Worm (Caenorhabditis elegans): ENCODE measurements around the gene ndx-9.

Gene ndx-9

DNA sequence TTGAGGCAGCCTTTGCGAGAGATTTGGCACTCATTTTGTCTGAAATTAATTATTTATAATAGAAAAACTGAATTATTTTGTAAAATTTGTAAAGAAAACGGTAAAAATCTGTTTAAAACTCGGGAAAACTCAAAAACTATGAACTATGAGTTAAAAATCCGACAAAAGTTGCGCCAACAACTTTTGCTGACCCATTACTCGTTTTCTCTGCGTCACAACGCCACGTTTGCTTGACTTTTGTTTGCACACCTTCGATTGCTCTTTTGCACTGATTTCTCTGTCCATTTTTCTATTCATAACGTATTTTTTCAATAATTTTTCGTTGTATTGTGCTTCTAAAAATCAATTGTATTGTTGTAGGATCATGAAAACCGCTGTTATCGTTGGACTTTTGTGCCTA, 24.4 kb upstream of the ndx-9 start, which contains the start of gene fkb-1 (continued):
- no peak for TF ChIP-seq tlf-1 (GFP tag; optimal IDR thresholded peaks at IDR 0.05)
- no peak for TF ChIP-seq lsy-27 (tag; optimal IDR thresholded peaks at IDR 0.05; ENCODE audit: borderline replicate concordance, insufficient read depth)
- TF ChIP-seq nfya-1 (tag; optimal IDR thresholded peaks at IDR 0.05; ENCODE audit: borderline replicate concordance, insufficient read depth): no peak
- no peak for TF ChIP-seq aptf-3 (GFP tag; IDR thresholded peaks at IDR 0.05)
- TF ChIP-seq Y67H2A.10 (GFP tag; conservative IDR thresholded peaks at IDR 0.05): no peak
- TF ChIP-seq F22D6.2 (tag; optimal IDR thresholded peaks at IDR 0.05): no peak
- TF ChIP-seq ztf-25 (GFP tag; IDR thresholded peaks at IDR 0.05): no peak
- no peak for TF ChIP-seq attf-6 (GFP tag; IDR thresholded peaks at IDR 0.05)
- no peak for TF ChIP-seq ztf-22 (GFP tag; optimal IDR thresholded peaks at IDR 0.05)
- TF ChIP-seq ztf-18 (tag; optimal IDR thresholded peaks at IDR 0.05): peak; percentile 91
- TF ChIP-seq T26A5.8 (tag; optimal IDR thresholded peaks at IDR 0.05): no peak
- TF ChIP-seq C17E4.6 (GFP tag; IDR thresholded peaks at IDR 0.05): no peak
- no peak for TF ChIP-seq dpl-1 (GFP tag; optimal IDR thresholded peaks at IDR 0.05)
- TF ChIP-seq akir-1 (GFP tag; optimal IDR thresholded peaks at IDR 0.05): no peak
- no peak for TF ChIP-seq T07F8.4 (tag; optimal IDR thresholded peaks at IDR 0.05)

DNA sequence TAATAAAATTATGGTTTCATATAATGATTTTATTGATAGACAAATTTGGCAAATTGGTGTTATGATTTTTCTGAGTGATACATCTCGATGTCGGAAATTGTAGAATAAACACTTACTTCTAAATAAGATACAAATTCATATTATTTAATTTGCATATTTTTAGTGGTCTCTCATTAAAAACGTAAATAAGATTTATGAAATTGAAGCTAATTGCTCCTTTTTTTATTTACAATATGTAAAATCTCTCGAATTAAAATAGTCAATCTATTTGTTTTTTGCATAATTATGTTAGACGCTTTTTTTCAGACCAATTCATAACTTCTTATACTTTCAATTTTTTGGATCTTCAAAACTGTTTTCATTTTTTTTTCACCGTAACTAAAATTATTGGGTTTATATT, 20.5 kb upstream of the ndx-9 start, which contains the start of gene hrg-6:
Gene hrg-6, plus strand, starts transcription at position 301 of the 400 bp plus-strand sequence.
- TF ChIP-seq sptf-2 (GFP tag; optimal IDR thresholded peaks at IDR 0.05) (no peak), cebp-2 (GFP tag; IDR thresholded peaks at IDR 0.05) (no peak), F37B4.10 (GFP tag; IDR thresholded peaks at IDR 0.05) (no peak), nhr-179 (tag; optimal IDR thresholded peaks at IDR 0.05) (no peak), tbx-9 (tag; optimal IDR thresholded peaks at IDR 0.05; ENCODE audit: borderline replicate concordance) (no peak), F57C9.4 (tag; optimal IDR thresholded peaks at IDR 0.05) (no peak), ceh-79 (tag; optimal IDR thresholded peaks at IDR 0.05) (no peak), lir-1 (GFP tag; conservative IDR thresholded peaks at IDR 0.05) (no peak), B0336.3 (GFP tag; IDR thresholded peaks at IDR 0.05) (no peak), F39B2.1 (GFP tag; IDR thresholded peaks at IDR 0.05) (no peak), mel-28 (tag; optimal IDR thresholded peaks at IDR 0.05; ENCODE audit: borderline replicate concordance) (no peak)

ce11 chrIV:11031640-11032039, 19.8 kb upstream of the ndx-9 start:
- TF ChIP-seq nhr-80 (tag; optimal IDR thresholded peaks at IDR 0.05) (peak; percentile 87), zim-3 (tag; optimal IDR thresholded peaks at IDR 0.05) (no peak), attf-3 (GFP tag; conservative IDR thresholded peaks at IDR 0.05) (no peak), F33H1.4 (GFP tag; IDR thresholded peaks at IDR 0.05) (no peak)

- TF ChIP-seq ztf-6 (GFP tag; IDR thresholded peaks at IDR 0.05) (no peak), ceh-40 (GFP tag; IDR thresholded peaks at IDR 0.05) (no peak), lin-35 (GFP tag; optimal IDR thresholded peaks at IDR 0.05) (no peak)
Measured at ce11 chrIV:11030893-11031292, 19.1 kb upstream of the ndx-9 start, which contains the start of gene hrg-4. hrg-4 (minus strand) TSS chrIV:11030993.

- TF ChIP-seq lag-1 (GFP tag; IDR thresholded peaks at IDR 0.05): no peak
- no peak for TF ChIP-seq cebp-2 (GFP tag; IDR thresholded peaks at IDR 0.05)
- TF ChIP-seq pha-4 (tag; optimal IDR thresholded peaks at IDR 0.05): no peak
- no peak for TF ChIP-seq ceh-100 (GFP tag; IDR thresholded peaks at IDR 0.05)
- TF ChIP-seq Y79H2A.3 (GFP tag; conservative IDR thresholded peaks at IDR 0.05): no peak
- no peak for TF ChIP-seq nhr-80 (tag; optimal IDR thresholded peaks at IDR 0.05)
- no peak for TF ChIP-seq D2030.7 (GFP tag; IDR thresholded peaks at IDR 0.05)
- TF ChIP-seq nhr-27 (tag; optimal IDR thresholded peaks at IDR 0.05): no peak
- TF ChIP-seq ztf-18 (tag; optimal IDR thresholded peaks at IDR 0.05): no peak
- TF ChIP-seq unc-62 (GFP tag; optimal IDR thresholded peaks at IDR 0.05): no peak
- no peak for TF ChIP-seq F57A8.1 (GFP tag; optimal IDR thresholded peaks at IDR 0.05)
- no peak for TF ChIP-seq mcd-1 (GFP tag; IDR thresholded peaks at IDR 0.05)
- no peak for TF ChIP-seq somi-1 (GFP tag; optimal IDR thresholded peaks at IDR 0.05)
- no peak for TF ChIP-seq ekl-4 (GFP tag; IDR thresholded peaks at IDR 0.05)
- no peak for TF ChIP-seq unc-130 (GFP tag; optimal IDR thresholded peaks at IDR 0.05)
Measured at ce11 chrIV:11030117-11030516, 18.3 kb upstream of the ndx-9 start.
